Worm (Caenorhabditis elegans) whole organism, L2 larva: ENCODE measurements around the gene F55E10.2.

ENCODE experiments used
- ZK546.5 ChIP-seq: sonication (generic microtip); optimal IDR thresholded peaks from 2 replicates; lab custom pipeline; 2017; ENCODE audit warnings: missing biosample characterization, missing genetic modification characterization
- alr-1 ChIP-seq: fragments of 150-350 bp; optimal IDR thresholded peaks from 2 replicates; lab custom pipeline; 2014; ENCODE audit warnings: missing biosample characterization, missing genetic modification characterization
- egl-27 ChIP-seq: sonication (generic microtip); optimal IDR thresholded peaks from 3 replicates; lab custom pipeline; 2017; ENCODE audit warnings: missing biosample characterization, missing genetic modification reagents, missing genetic modification characterization
- elt-3 ChIP-seq: sonication (generic microtip); optimal IDR thresholded peaks from 2 replicates; lab custom pipeline; 2017; ENCODE audit warnings: missing biosample characterization, missing genetic modification characterization
- fos-1 ChIP-seq: fragments of 150-350 bp; optimal IDR thresholded peaks from 2 replicates; lab custom pipeline; 2014; ENCODE audit warnings: missing biosample characterization, missing genetic modification characterization
- gmeb-1 ChIP-seq: fragments of 150-350 bp; optimal IDR thresholded peaks from 2 replicates; lab custom pipeline; 2014; ENCODE audit warnings: missing biosample characterization, missing genetic modification characterization
- lin-13 ChIP-seq: fragments of 150-350 bp; optimal IDR thresholded peaks from 2 replicates; lab custom pipeline; 2014; ENCODE audit warnings: missing biosample characterization, missing genetic modification reagents, missing genetic modification characterization
- nhr-10 ChIP-seq: sonication (generic microtip); optimal IDR thresholded peaks from 2 replicates; lab custom pipeline; 2017; ENCODE audit warnings: missing biosample characterization, missing genetic modification characterization
- nhr-12 ChIP-seq: fragments of 150-350 bp; optimal IDR thresholded peaks from 2 replicates; lab custom pipeline; 2014; ENCODE audit warnings: missing biosample characterization, missing genetic modification characterization
- nhr-25 ChIP-seq: fragments of 150-350 bp; sonication (generic microtip); optimal IDR thresholded peaks from 3 replicates; lab custom pipeline; 2014; ENCODE audit warnings: missing biosample characterization, missing genetic modification characterization
- sma-9 ChIP-seq, 2 experiments: fragments of 150-350 bp in 1 of 2; sonication (generic microtip) in 1 of 2; optimal IDR thresholded peaks; 2 replicates each; lab custom pipeline; 2014 to 2016; ENCODE audit warnings: missing genetic modification characterization in 2 of 2, mild to moderate bottlenecking in 1 of 2, missing biosample characterization in 1 of 2, missing compliant biosample characterization in 1 of 2, missing genetic modification reagents in 1 of 2, moderate library complexity in 1 of 2
- snpc-4 ChIP-seq: fragments of 150-350 bp; optimal IDR thresholded peaks from 2 replicates; lab custom pipeline; 2014; ENCODE audit warnings: missing biosample characterization, missing genetic modification characterization
- unc-55 ChIP-seq: fragments of 150-350 bp; sonication (generic microtip); optimal IDR thresholded peaks from 3 replicates; lab custom pipeline; 2014; ENCODE audit warnings: missing biosample characterization, missing genetic modification reagents, missing genetic modification characterization
- unc-62 ChIP-seq: fragments of 150-350 bp; optimal IDR thresholded peaks from 2 replicates; lab custom pipeline; 2014; ENCODE audit warnings: missing biosample characterization, missing genetic modification reagents, missing genetic modification characterization
- ztf-1 ChIP-seq: fragments of 200-800 bp; sonication (Bioruptor generic); conservative IDR thresholded peaks from 2 replicates; pipeline ENCODE4 v1.3.6; 2022; ENCODE audit warnings: missing genetic modification characterization, missing compliant biosample characterization
- ztf-11 ChIP-seq: sonication (generic microtip); optimal IDR thresholded peaks from 2 replicates; lab custom pipeline; 2017; ENCODE audit warnings: missing biosample characterization, missing genetic modification characterization

The F55E10.2 gene

DNA sequence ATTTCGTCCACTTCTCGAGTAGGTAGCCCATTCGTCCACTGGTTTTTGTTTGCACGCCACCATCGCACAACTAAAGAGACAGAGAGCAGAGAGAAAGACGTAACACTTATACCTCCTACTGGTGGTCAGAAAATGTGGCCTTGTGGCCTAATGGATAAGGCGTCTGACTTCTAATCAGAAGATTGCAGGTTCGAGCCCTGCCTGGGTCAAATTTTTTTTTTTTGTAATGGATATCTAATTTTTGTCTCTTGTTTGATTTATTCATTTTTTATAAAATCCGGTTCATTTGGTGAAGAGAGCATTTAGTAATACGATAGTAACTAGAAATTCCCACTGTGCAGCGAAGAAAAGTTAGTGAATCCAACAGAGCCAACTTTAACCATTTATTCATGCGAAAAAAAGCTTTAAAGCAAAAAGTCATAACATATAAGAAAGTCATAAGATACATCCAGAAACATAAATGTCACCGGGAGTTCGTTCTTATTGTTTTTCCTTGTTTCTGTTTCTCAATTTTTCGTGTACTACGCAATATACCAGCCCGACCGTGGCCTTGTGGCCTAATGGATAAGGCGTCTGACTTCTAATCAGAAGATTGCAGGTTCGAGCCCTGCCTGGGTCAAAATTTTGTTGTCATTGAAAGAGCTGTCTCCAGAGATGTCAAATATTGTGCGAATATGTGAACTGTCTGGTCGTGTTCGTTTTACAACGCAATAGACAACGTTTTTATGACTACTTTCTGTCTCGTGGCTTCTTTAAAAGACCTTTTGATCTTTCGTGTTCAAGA is 45.8 kb downstream of the F55E10.2 start (continued):
- TF ChIP-seq egl-27 (peak; percentile 42), unc-55 (peak; percentile 20), snpc-4 (tag; lab: Kevin White, UChicago) (no peak), unc-62 (no peak), nhr-10 (tag; lab: Kevin White, UChicago) (no peak), gmeb-1 (no peak), nhr-12 (no peak), ztf-11 (tag; lab: Kevin White, UChicago) (no peak), elt-3 (tag; lab: Kevin White, UChicago) (no peak), fos-1 (peak; percentile 44), ztf-1 (no peak)

DNA sequence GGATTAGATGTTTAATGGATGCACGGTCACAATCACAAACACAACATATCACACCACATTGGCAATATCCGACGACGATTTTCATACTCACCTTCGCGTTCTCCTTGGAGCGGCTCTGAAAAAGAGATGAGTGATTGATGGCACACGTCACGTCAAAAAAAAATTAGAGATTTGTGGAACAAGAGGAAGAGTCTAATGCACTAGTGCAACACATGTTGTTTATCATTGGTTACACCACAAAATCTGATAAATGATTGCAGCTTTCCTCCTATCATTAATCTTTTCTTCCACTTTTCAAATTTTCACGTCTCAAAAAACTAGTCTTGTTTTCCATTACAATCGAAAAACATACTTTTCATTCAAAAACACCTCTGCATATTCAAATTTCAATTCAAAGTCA is 50.0 kb downstream of the F55E10.2 start:
- TF ChIP-seq alr-1 (tag; lab: Kevin White, UChicago) (no peak), nhr-25 (no peak), sma-9 (GFP tag; optimal IDR thresholded peaks at IDR 0.05; lab: Kevin White, UChicago) (no peak), sma-9 (tag; optimal IDR thresholded peaks at IDR 0.05; lab: Kevin White, UChicago) (no peak), ztf-11 (tag; lab: Kevin White, UChicago) (no peak), lin-13 (no peak), ZK546.5 (tag; lab: Kevin White, UChicago) (no peak)
